Worm (Caenorhabditis elegans): Measurements from ENCODE around the gene C01G12.7.

Gene C01G12.7

DNA sequence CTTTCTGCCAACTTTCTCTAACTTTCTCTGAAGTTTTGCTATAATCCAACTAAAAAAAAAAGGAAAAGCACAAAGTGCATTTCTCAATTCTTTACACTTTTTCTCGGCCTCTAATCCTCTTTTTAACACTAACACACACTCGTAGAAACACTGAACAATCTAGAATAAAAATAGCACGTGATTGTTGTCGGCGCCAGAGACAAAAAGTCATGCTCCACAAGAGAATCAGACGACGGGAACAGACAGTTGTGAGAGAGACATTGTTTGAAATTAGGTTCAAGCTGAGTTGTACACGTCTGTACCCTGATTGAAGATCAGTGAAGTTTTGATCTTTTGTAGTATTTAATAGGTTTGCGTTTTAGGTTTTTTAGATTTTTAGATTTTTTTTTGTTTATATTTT lies 6.7 kb upstream of the C01G12.7 start (continued):
- TF ChIP-seq ama-1 (optimal IDR thresholded peaks at IDR 0.05) (no peak), ama-1 (GFP tag; optimal IDR thresholded peaks at IDR 0.05) (no peak), nhr-27 (tag; optimal IDR thresholded peaks at IDR 0.05) (no peak), mes-4 (tag; optimal IDR thresholded peaks at IDR 0.05) (no peak), T26A5.8 (tag; optimal IDR thresholded peaks at IDR 0.05) (no peak), lin-40 (tag; optimal IDR thresholded peaks at IDR 0.05) (no peak), lin-54 (GFP tag; optimal IDR thresholded peaks at IDR 0.05) (peak; percentile 40), madf-10 (tag; optimal IDR thresholded peaks at IDR 0.05) (no peak), lin-26 (GFP tag; IDR thresholded peaks at IDR 0.05) (no peak), Y67H2A.10 (GFP tag; conservative IDR thresholded peaks at IDR 0.05) (no peak), Y79H2A.3 (GFP tag; conservative IDR thresholded peaks at IDR 0.05) (no peak), lir-1 (GFP tag; conservative IDR thresholded peaks at IDR 0.05) (no peak), ceh-79 (tag; optimal IDR thresholded peaks at IDR 0.05) (no peak), sea-2 (GFP tag; IDR thresholded peaks at IDR 0.05) (no peak), zfh-2 (GFP tag; conservative IDR thresholded peaks at IDR 0.05) (no peak), dpff-1 (tag; optimal IDR thresholded peaks at IDR 0.05) (no peak), ekl-4 (GFP tag; IDR thresholded peaks at IDR 0.05) (no peak), F57C9.4 (tag; optimal IDR thresholded peaks at IDR 0.05) (no peak), ztf-26 (tag; optimal IDR thresholded peaks at IDR 0.05) (peak; percentile 1), athp-1 (tag; optimal IDR thresholded peaks at IDR 0.05) (no peak), cebp-1 (GFP tag; IDR thresholded peaks at IDR 0.05) (no peak), cebp-1 (tag; optimal IDR thresholded peaks at IDR 0.05) (peak; percentile 63), F23B12.7 (tag; optimal IDR thresholded peaks at IDR 0.05; ENCODE audit: insufficient read depth) (peak; percentile 6), tbx-9 (tag; optimal IDR thresholded peaks at IDR 0.05; ENCODE audit: borderline replicate concordance) (no peak), cebp-2 (GFP tag; IDR thresholded peaks at IDR 0.05) (no peak), tlf-1 (GFP tag; optimal IDR thresholded peaks at IDR 0.05) (peak; percentile 29), pha-4 (tag; optimal IDR thresholded peaks at IDR 0.05) (no peak), Y95B8A.8 (GFP tag; IDR thresholded peaks at IDR 0.05) (no peak), bed-1 (GFP tag; IDR thresholded peaks at IDR 0.05) (no peak), madf-8 (GFP tag; conservative IDR thresholded peaks at IDR 0.05) (no peak), ceh-91 (GFP tag; IDR thresholded peaks at IDR 0.05) (no peak), xnd-1 (tag; optimal IDR thresholded peaks at IDR 0.05) (no peak), nfyb-1 (GFP tag; IDR thresholded peaks at IDR 0.05) (peak; percentile 54; the same call in 1 of the 2 replicates), hmg-1.2 (GFP tag; IDR thresholded peaks at IDR 0.05) (peak; percentile 16; the same call in 1 of the 2 replicates), atf-7 (tag; optimal IDR thresholded peaks at IDR 0.05) (peak; percentile 66), unc-62 (GFP tag; optimal IDR thresholded peaks at IDR 0.05) (no peak), F22D6.2 (tag; optimal IDR thresholded peaks at IDR 0.05) (no peak), mxl-1 (tag; optimal IDR thresholded peaks at IDR 0.05) (no peak), somi-1 (GFP tag; optimal IDR thresholded peaks at IDR 0.05) (peak; percentile 28), K12H6.12 (tag; optimal IDR thresholded peaks at IDR 0.05) (peak; percentile 30), lin-35 (GFP tag; optimal IDR thresholded peaks at IDR 0.05) (no peak), attf-3 (GFP tag; conservative IDR thresholded peaks at IDR 0.05) (no peak), egl-18 (GFP tag; IDR thresholded peaks at IDR 0.05) (no peak), rpc-1 (optimal IDR thresholded peaks at IDR 0.05) (no peak), rpc-1 (tag; optimal IDR thresholded peaks at IDR 0.05) (no peak), tbp1 (GFP tag; optimal IDR thresholded peaks at IDR 0.05) (peak; percentile 52), D2030.7 (GFP tag; IDR thresholded peaks at IDR 0.05) (no peak), repo-1 (tag; optimal IDR thresholded peaks at IDR 0.05) (no peak), let-607 (tag; optimal IDR thresholded peaks at IDR 0.05) (peak in 1 of 2 experiments; percentile 36), mel-28 (tag; optimal IDR thresholded peaks at IDR 0.05; ENCODE audit: borderline replicate concordance) (no peak), unc-130 (GFP tag; optimal IDR thresholded peaks at IDR 0.05) (no peak)

Measured in whole organism, young adult.